Fruit fly (Drosophila melanogaster) whole organism, embryonic: ENCODE data around the gene CG6195.

Source experiments
- Asciz ChIP-seq: fragments of 200-800 bp; sonication (Bioruptor generic); optimal IDR thresholded peaks from 2 replicates; lab custom pipeline; 2017; ENCODE audit warnings: missing biosample characterization, mild to moderate bottlenecking, missing genetic modification characterization, missing genetic modification reagents
- B-H1 ChIP-seq: fragments of 200-800 bp; sonication (Bioruptor generic); IDR thresholded peaks from 3 replicates; pipeline ENCODE4 v1.3.6; 2022; ENCODE audit warnings: missing biosample characterization, missing genetic modification characterization
- Bteb2 ChIP-seq: fragments of 200-800 bp; sonication (Bioruptor generic); optimal IDR thresholded peaks from 2 replicates; lab custom pipeline; 2016; ENCODE audit warnings: missing biosample characterization, missing genetic modification characterization
- C15 ChIP-seq: fragments of 200-800 bp; sonication (Bioruptor generic); IDR thresholded peaks from 3 replicates; pipeline ENCODE4 v1.3.6; 2022; ENCODE audit warnings: missing biosample characterization, missing genetic modification characterization
- CG10462 ChIP-seq: fragments of 200-800 bp; sonication (Bioruptor generic); optimal IDR thresholded peaks from 2 replicates; lab custom pipeline; 2016; ENCODE audit warnings: missing biosample characterization, missing genetic modification characterization
- CG11560 ChIP-seq: fragments of 200-800 bp; sonication (Bioruptor generic); IDR thresholded peaks from 3 replicates; pipeline ENCODE4 v1.3.6; 2022; ENCODE audit warnings: missing biosample characterization, missing genetic modification characterization
- CG11695 ChIP-seq: fragments of 200-800 bp; sonication (Bioruptor generic); IDR thresholded peaks from 3 replicates; pipeline ENCODE4 v1.3.6; 2022; ENCODE audit warnings: missing biosample characterization, missing genetic modification characterization
- CG12391 ChIP-seq: fragments of 200-800 bp; sonication (Bioruptor generic); optimal IDR thresholded peaks from 3 replicates; lab custom pipeline; 2018; ENCODE audit warnings: missing biosample characterization, mild to moderate bottlenecking, missing genetic modification characterization, moderate library complexity
- CG13624 ChIP-seq: fragments of 200-800 bp; sonication (Bioruptor generic); optimal IDR thresholded peaks from 2 replicates; lab custom pipeline; 2016; ENCODE audit warnings: missing biosample characterization, missing genetic modification characterization
- CG14441 ChIP-seq: fragments of 200-800 bp; sonication (Bioruptor generic); IDR thresholded peaks from 2 replicates; pipeline ENCODE4 v1.3.6; 2022; ENCODE audit warnings: missing biosample characterization, missing genetic modification characterization
- CG16815 ChIP-seq: fragments of 200-800 bp; sonication (Bioruptor generic); optimal IDR thresholded peaks from 3 replicates; lab custom pipeline; 2017; ENCODE audit warnings: missing biosample characterization, mild to moderate bottlenecking, missing genetic modification characterization
- CG17361 ChIP-seq: fragments of 200-800 bp; sonication (Bioruptor generic); IDR thresholded peaks from 3 replicates; pipeline ENCODE4 v1.3.6; 2022; ENCODE audit warnings: missing biosample characterization, missing genetic modification characterization
- CG1792 ChIP-seq: fragments of 200-800 bp; sonication (Bioruptor generic); optimal IDR thresholded peaks from 2 replicates; lab custom pipeline; 2016; ENCODE audit warnings: missing biosample characterization, missing genetic modification characterization
- CG2202 ChIP-seq: fragments of 200-800 bp; sonication (Bioruptor generic); optimal IDR thresholded peaks from 2 replicates; lab custom pipeline; 2018; ENCODE audit warnings: missing biosample characterization, mild to moderate bottlenecking, missing genetic modification characterization
- CG3065 ChIP-seq: fragments of 200-800 bp; sonication (Bioruptor generic); optimal IDR thresholded peaks from 2 replicates; lab custom pipeline; 2016; ENCODE audit warnings: missing biosample characterization, missing genetic modification characterization
- CG33213 ChIP-seq: fragments of 200-800 bp; sonication (Bioruptor generic); optimal IDR thresholded peaks from 3 replicates; lab custom pipeline; 2016; ENCODE audit warnings: missing biosample characterization, missing genetic modification characterization
- CG43689 ChIP-seq: fragments of 200-800 bp; sonication (Bioruptor generic); IDR thresholded peaks from 2 replicates; pipeline ENCODE4 v1.3.6; 2022; ENCODE audit warnings: missing biosample characterization, missing genetic modification characterization
- CG4617 ChIP-seq: fragments of 200-800 bp; sonication (Bioruptor generic); optimal IDR thresholded peaks from 3 replicates; lab custom pipeline; 2016; ENCODE audit warnings: missing biosample characterization, missing genetic modification characterization, borderline replicate concordance
- CG6813 ChIP-seq: fragments of 200-800 bp; sonication (Bioruptor generic); optimal IDR thresholded peaks from 2 replicates; lab custom pipeline; 2017; ENCODE audit warnings: missing biosample characterization, missing genetic modification characterization, mild to moderate bottlenecking, moderate library complexity, missing genetic modification reagents
- CG7839 ChIP-seq: fragments of 200-800 bp; sonication (Bioruptor generic); optimal IDR thresholded peaks from 3 replicates; lab custom pipeline; 2018; ENCODE audit warnings: missing biosample characterization, mild to moderate bottlenecking, missing genetic modification characterization, moderate library complexity
- CG8924 ChIP-seq: fragments of 200-800 bp; optimal IDR thresholded peaks from 3 replicates; lab custom pipeline; 2019; ENCODE audit warnings: missing biosample characterization, mild to moderate bottlenecking, missing genetic modification characterization, moderate library complexity
- CG9437 ChIP-seq: fragments of 200-800 bp; sonication (Bioruptor generic); optimal IDR thresholded peaks from 2 replicates; lab custom pipeline; 2018; ENCODE audit warnings: missing biosample characterization, mild to moderate bottlenecking, missing genetic modification characterization
- CG9932 ChIP-seq: fragments of 200-800 bp; sonication (Bioruptor generic); IDR thresholded peaks from 2 replicates; pipeline ENCODE4 v1.3.6; 2022; ENCODE audit warnings: missing biosample characterization, missing genetic modification characterization
- Chrac-16 ChIP-seq: fragments of 200-800 bp; sonication (Bioruptor generic); optimal IDR thresholded peaks from 3 replicates; lab custom pipeline; 2016; ENCODE audit warnings: missing biosample characterization, missing genetic modification characterization
- D19A ChIP-seq: fragments of 200-800 bp; optimal IDR thresholded peaks from 3 replicates; lab custom pipeline; 2019; ENCODE audit warnings: missing biosample characterization, mild to moderate bottlenecking, missing genetic modification characterization, moderate library complexity
- Dll ChIP-seq: fragments of 200-800 bp; sonication (Bioruptor generic); IDR thresholded peaks from 4 replicates; pipeline ENCODE4 v1.3.6; 2022; ENCODE audit warnings: missing biosample characterization, missing genetic modification characterization; ENCODE audit not compliant: partially characterized antibody
- Gsc ChIP-seq: fragments of 200-800 bp; sonication (Bioruptor generic); IDR thresholded peaks from 2 replicates; pipeline ENCODE4 v1.3.6; 2022; ENCODE audit warnings: missing biosample characterization, missing genetic modification characterization
- Jarid2 ChIP-seq: fragments of 200-800 bp; sonication (Bioruptor generic); optimal IDR thresholded peaks from 3 replicates; lab custom pipeline; 2017; ENCODE audit warnings: mild to moderate bottlenecking, missing biosample characterization, missing genetic modification reagents, missing genetic modification characterization
- Six4 ChIP-seq: fragments of 200-800 bp; sonication (Bioruptor generic); optimal IDR thresholded peaks from 2 replicates; lab custom pipeline; 2016; ENCODE audit warnings: missing biosample characterization, missing genetic modification characterization
- Ssrp ChIP-seq: fragments of 200-800 bp; sonication (Bioruptor generic); optimal IDR thresholded peaks from 2 replicates; lab custom pipeline; 2018; ENCODE audit warnings: missing biosample characterization, mild to moderate bottlenecking, missing genetic modification characterization, moderate library complexity
- bsh ChIP-seq, 2 experiments: fragments of 200-800 bp; sonication (Bioruptor generic); optimal IDR thresholded peaks; 2 replicates each; lab custom pipeline; 2017 to 2018; ENCODE audit warnings: mild to moderate bottlenecking in 2 of 2, missing biosample characterization in 2 of 2, missing genetic modification characterization in 2 of 2, moderate library complexity in 1 of 2
- cg ChIP-seq: fragments of 200-800 bp; sonication (Bioruptor generic); optimal IDR thresholded peaks from 3 replicates; lab custom pipeline; 2019; ENCODE audit warnings: missing biosample characterization, mild to moderate bottlenecking, missing genetic modification characterization, moderate library complexity
- dpn ChIP-seq, 2 experiments: fragments of 200-800 bp; sonication (Bioruptor generic); optimal IDR thresholded peaks; 3 replicates each; lab custom pipeline; 2016; ENCODE audit warnings: missing biosample characterization in 2 of 2, missing genetic modification characterization in 2 of 2
- ems ChIP-seq: fragments of 200-800 bp; sonication (Bioruptor generic); optimal IDR thresholded peaks from 3 replicates; lab custom pipeline; 2016; ENCODE audit warnings: missing biosample characterization, missing genetic modification characterization
- grn ChIP-seq: fragments of 200-800 bp; sonication (Bioruptor generic); optimal IDR thresholded peaks from 3 replicates; lab custom pipeline; 2017; ENCODE audit warnings: missing biosample characterization, missing genetic modification characterization
- gsb ChIP-seq: fragments of 200-800 bp; sonication (Bioruptor generic); IDR thresholded peaks from 2 replicates; pipeline ENCODE4 v1.3.6; 2022; ENCODE audit warnings: missing biosample characterization, missing genetic modification characterization
- h ChIP-seq: fragments of >200 bp; optimal IDR thresholded peaks from 2 replicates; lab custom pipeline; 2017
- hb ChIP-seq: fragments of 200-800 bp; sonication (Bioruptor generic); IDR thresholded peaks from 3 replicates; pipeline ENCODE4 v1.3.6; 2022; ENCODE audit warnings: missing biosample characterization, missing genetic modification characterization; ENCODE audit not compliant: partially characterized antibody
- ind ChIP-seq: fragments of 200-800 bp; sonication (Bioruptor generic); optimal IDR thresholded peaks from 3 replicates; lab custom pipeline; 2016; ENCODE audit warnings: missing biosample characterization, missing genetic modification characterization
- insv ChIP-seq, 2 experiments: fragments of 200-800 bp; sonication (Bioruptor generic); optimal IDR thresholded peaks; 3 replicates each; lab custom pipeline; 2016 to 2018; ENCODE audit warnings: missing biosample characterization in 2 of 2, missing genetic modification characterization in 2 of 2
- lmd ChIP-seq: fragments of 200-800 bp; sonication (Bioruptor generic); IDR thresholded peaks from 2 replicates; pipeline ENCODE4 v1.3.6; 2022; ENCODE audit warnings: missing biosample characterization, missing genetic modification characterization
- mld ChIP-seq: fragments of 200-800 bp; sonication (Bioruptor generic); IDR thresholded peaks from 3 replicates; pipeline ENCODE4 v1.3.6; 2022; ENCODE audit warnings: missing biosample characterization, missing genetic modification characterization; ENCODE audit not compliant: partially characterized antibody
- peb ChIP-seq: fragments of 200-800 bp; sonication (Bioruptor generic); IDR thresholded peaks from 2 replicates; pipeline ENCODE4 v1.3.6; 2022; ENCODE audit warnings: missing biosample characterization, missing genetic modification characterization
- sc ChIP-seq, 3 experiments: fragments of >200 bp in 2 of 3; fragments of 200-800 bp in 1 of 3; sonication (Bioruptor generic) in 1 of 3; optimal IDR thresholded peaks; 2 replicates in 2 of 3; 3 replicates in 1 of 3; lab custom pipeline; 2017; ENCODE audit warnings: mild to moderate bottlenecking in 1 of 3, missing biosample characterization in 1 of 3, missing genetic modification characterization in 1 of 3, missing genetic modification reagents in 1 of 3
- scrt ChIP-seq: fragments of 200-800 bp; sonication (Bioruptor generic); optimal IDR thresholded peaks from 2 replicates; lab custom pipeline; 2018; ENCODE audit warnings: missing biosample characterization, mild to moderate bottlenecking, missing genetic modification characterization, moderate library complexity
- seq ChIP-seq: fragments of 200-800 bp; sonication (Bioruptor generic); IDR thresholded peaks from 2 replicates; pipeline ENCODE4 v1.3.6; 2022; ENCODE audit warnings: missing biosample characterization, missing genetic modification characterization
- tin ChIP-seq: fragments of 200-800 bp; sonication (Bioruptor generic); optimal IDR thresholded peaks from 3 replicates; lab custom pipeline; 2016; ENCODE audit warnings: missing biosample characterization, missing genetic modification characterization
- wdn ChIP-seq: fragments of 200-800 bp; sonication (Bioruptor generic); IDR thresholded peaks from 2 replicates; pipeline ENCODE4 v1.3.6; 2022; ENCODE audit warnings: missing biosample characterization, missing genetic modification characterization
- zen2 ChIP-seq: fragments of 200-800 bp; sonication (Bioruptor generic); IDR thresholded peaks from 3 replicates; pipeline ENCODE4 v1.3.6; 2022; ENCODE audit warnings: missing biosample characterization, missing genetic modification characterization; ENCODE audit not compliant: partially characterized antibody
- zfh2 ChIP-seq: fragments of 200-800 bp; sonication (Bioruptor generic); optimal IDR thresholded peaks from 2 replicates; lab custom pipeline; 2016; ENCODE audit warnings: missing biosample characterization, missing genetic modification characterization

The CG6195 gene

DNA sequence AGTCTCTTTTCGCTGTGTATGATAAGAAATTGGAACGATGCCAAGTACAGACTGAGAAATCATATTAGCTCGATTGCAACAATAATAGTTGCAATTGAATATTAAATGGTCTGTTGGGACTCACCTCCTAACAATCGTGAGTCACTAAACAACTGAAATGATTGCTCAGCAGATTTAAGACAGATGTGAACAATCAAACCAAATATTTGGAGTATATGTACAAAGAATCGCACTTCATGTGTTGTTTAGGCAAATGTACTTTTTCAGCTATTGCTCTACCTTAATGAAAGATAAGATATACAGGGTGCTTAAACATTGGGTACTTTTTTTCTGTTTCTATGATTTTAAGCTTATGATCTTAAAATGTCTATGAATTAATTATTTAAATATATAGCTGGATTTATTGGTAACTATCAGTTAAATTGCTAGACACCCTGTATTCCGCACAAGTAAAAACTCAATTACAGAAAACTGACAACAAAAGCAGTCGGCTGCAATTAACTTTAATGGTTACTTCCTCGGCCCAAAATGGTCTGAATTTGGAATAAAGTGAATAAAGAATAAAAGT lies 6.6 kb downstream of the CG6195 start (continued):
- TF ChIP-seq D19A (tag; lab: Kevin White, UChicago): peak; percentile 83
- peak; percentile 6 for TF ChIP-seq CG4617 (GFP tag; lab: Kevin White, UChicago)
- TF ChIP-seq bsh (GFP tag; optimal IDR thresholded peaks at IDR 0.05; lab: Kevin White, UChicago): peak in 1 of 2 experiments; percentile 92
- TF ChIP-seq Jarid2 (GFP tag; lab: Kevin White, UChicago): peak; percentile 43
- TF ChIP-seq seq (GFP tag; lab: Robert Waterston, UW): peak; percentile 92
- TF ChIP-seq lmd (GFP tag; lab: Robert Waterston, UW): peak; percentile 82
- TF ChIP-seq CG43689 (GFP tag; lab: Robert Waterston, UW): peak; percentile 84
- TF ChIP-seq zfh2: peak; percentile 40
- no peak for TF ChIP-seq hb (GFP tag; lab: Robert Waterston, UW)
- peak; percentile 82; the same call in 2 of the 3 replicates for TF ChIP-seq C15 (GFP tag; lab: Robert Waterston, UW)
- TF ChIP-seq mld (GFP tag; lab: Robert Waterston, UW): no peak
- TF ChIP-seq CG11695 (GFP tag; lab: Robert Waterston, UW): peak; percentile 92
- no peak for TF ChIP-seq Gsc (GFP tag; lab: Robert Waterston, UW)
- TF ChIP-seq CG11560 (tag; lab: Robert Waterston, UW): peak; percentile 44; the same call in 1 of the 3 replicates
- peak; percentile 92 for TF ChIP-seq CG8924 (tag; lab: Kevin White, UChicago)
- TF ChIP-seq CG9437 (GFP tag; lab: Kevin White, UChicago): peak; percentile 68
- peak in 1 of 2 experiments; percentile 2 for TF ChIP-seq insv (GFP tag; optimal IDR thresholded peaks at IDR 0.05; lab: Kevin White, UChicago)
- TF ChIP-seq ems (GFP tag; lab: Kevin White, UChicago): peak; percentile 65
- TF ChIP-seq CG14441: peak; percentile 91
- TF ChIP-seq Dll (GFP tag; lab: Robert Waterston, UW): no peak
- peak; percentile 69 for TF ChIP-seq CG2202 (tag; lab: Kevin White, UChicago)
- TF ChIP-seq CG6813 (GFP tag; lab: Kevin White, UChicago): peak; percentile 85
- TF ChIP-seq grn (GFP tag; lab: Kevin White, UChicago): no peak
- peak; percentile 80 for TF ChIP-seq Bteb2 (GFP tag; lab: Kevin White, UChicago)
- peak; percentile 59 to 75 for TF ChIP-seq dpn (GFP tag; optimal IDR thresholded peaks at IDR 0.05; lab: Kevin White, UChicago)
- peak; percentile 78 for TF ChIP-seq B-H1 (GFP tag; lab: Robert Waterston, UW)
- peak; percentile 82 for TF ChIP-seq gsb (GFP tag; lab: Robert Waterston, UW)
- no peak for TF ChIP-seq sc (optimal IDR thresholded peaks at IDR 0.05; lab: Kevin White, UChicago)
- peak; percentile 50 for TF ChIP-seq sc (GFP tag; optimal IDR thresholded peaks at IDR 0.05; lab: Kevin White, UChicago)
- TF ChIP-seq CG7839 (tag; lab: Kevin White, UChicago): peak; percentile 89
- TF ChIP-seq CG3065 (GFP tag; lab: Kevin White, UChicago): peak; percentile 27
- TF ChIP-seq peb (GFP tag; lab: Robert Waterston, UW): peak; percentile 56; the same call in 1 of the 2 replicates
- TF ChIP-seq ind (GFP tag; lab: Kevin White, UChicago): peak; percentile 77
- TF ChIP-seq CG10462 (GFP tag; lab: Kevin White, UChicago): peak; percentile 39
- no peak for TF ChIP-seq CG1792 (GFP tag; lab: Kevin White, UChicago)
- peak; percentile 83 for TF ChIP-seq Ssrp (tag; lab: Kevin White, UChicago)
- TF ChIP-seq h (lab: Kevin White, UChicago): no peak
- TF ChIP-seq CG17361 (GFP tag; lab: Robert Waterston, UW): peak; percentile 77; the same call in 2 of the 3 replicates
- TF ChIP-seq CG33213 (GFP tag; lab: Kevin White, UChicago): peak; percentile 1
- no peak for TF ChIP-seq zen2 (GFP tag; lab: Robert Waterston, UW)
- peak; percentile 56 for TF ChIP-seq CG16815 (GFP tag; lab: Kevin White, UChicago)
- peak; percentile 90 for TF ChIP-seq CG12391 (tag; lab: Kevin White, UChicago)
- peak; percentile 75 for TF ChIP-seq tin
- TF ChIP-seq wdn (GFP tag; lab: Robert Waterston, UW): peak; percentile 85
- TF ChIP-seq CG9932 (GFP tag; lab: Robert Waterston, UW): peak; percentile 76
- TF ChIP-seq cg (GFP tag; lab: Kevin White, UChicago): peak; percentile 16
- peak; percentile 70 for TF ChIP-seq CG13624 (GFP tag; lab: Kevin White, UChicago)
- TF ChIP-seq Chrac-16 (GFP tag; lab: Kevin White, UChicago): peak; percentile 50
- TF ChIP-seq Six4 (GFP tag; lab: Kevin White, UChicago): peak; percentile 65
- peak; percentile 90 for TF ChIP-seq Asciz (GFP tag; lab: Kevin White, UChicago)
- TF ChIP-seq scrt (GFP tag; lab: Kevin White, UChicago): peak; percentile 64
